Fruit fly (Drosophila melanogaster): ENCODE data around the gene CG11498.
A peak's percentile ranks its signal among the peaks of the same experiment; 100 is the strongest.

Gene CG11498

DNA sequence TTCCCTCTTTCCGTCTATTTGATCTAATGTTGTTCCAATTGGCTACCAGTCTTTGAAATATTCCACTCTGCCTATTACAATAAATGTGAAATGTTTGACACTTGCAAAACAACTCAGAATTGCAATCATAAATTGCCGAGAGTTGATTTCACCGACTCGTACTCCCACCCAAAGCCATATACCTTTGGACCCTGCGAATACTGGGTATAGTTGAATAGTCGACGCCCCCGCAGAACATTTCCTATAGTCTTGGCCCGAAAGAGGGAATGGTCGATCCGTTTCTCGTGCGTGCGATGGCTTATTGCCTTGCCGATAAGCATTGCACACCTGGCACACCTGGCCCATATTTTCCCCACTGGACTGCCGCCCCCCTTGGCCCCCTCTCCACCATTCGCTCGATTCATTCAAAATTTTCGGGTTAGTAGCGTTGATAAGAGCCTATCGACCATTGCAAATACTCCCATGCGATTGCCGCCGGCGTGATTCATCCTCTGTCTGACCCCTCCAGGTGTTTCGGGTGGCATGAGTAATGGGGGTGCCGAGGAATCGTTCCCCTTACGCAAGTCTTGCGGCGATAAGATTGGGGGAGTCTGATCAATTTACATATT lies 39.9 kb upstream of the CG11498 start:
- TF ChIP-seq croc (GFP tag; conservative IDR thresholded peaks at IDR 0.05) (no peak), CG2202 (tag; optimal IDR thresholded peaks at IDR 0.05) (no peak), lab (GFP tag; optimal IDR thresholded peaks at IDR 0.05) (peak; percentile 57), pros (GFP tag; optimal IDR thresholded peaks at IDR 0.05) (no peak), Lhr (GFP tag; optimal IDR thresholded peaks at IDR 0.05) (no peak), zfh1 (GFP tag; IDR thresholded peaks at IDR 0.05) (peak; percentile 26; the same call in 1 of the 3 replicates), Dip3 (GFP tag; optimal IDR thresholded peaks at IDR 0.05) (peak; percentile 27), Hr78 (GFP tag; optimal IDR thresholded peaks at IDR 0.05) (peak in 1 of 2 experiments; percentile 46), gcm2 (GFP tag; optimal IDR thresholded peaks at IDR 0.05) (no peak), Optix (GFP tag; IDR thresholded peaks at IDR 0.05) (0 out of 3 replicates have a peak, but pooled peaks have one; percentile 31), dm (GFP tag; optimal IDR thresholded peaks at IDR 0.05) (no peak), phol (tag; optimal IDR thresholded peaks at IDR 0.05) (peak; percentile 11), CG8924 (tag; optimal IDR thresholded peaks at IDR 0.05) (peak; percentile 5), CG14441 (GFP tag; IDR thresholded peaks at IDR 0.05) (no peak), ranshi (GFP tag; IDR thresholded peaks at IDR 0.05) (0 out of 2 replicates have a peak, but pooled peaks have one; percentile 20), grau (tag; optimal IDR thresholded peaks at IDR 0.05) (peak; percentile 33), az2 (GFP tag; optimal IDR thresholded peaks at IDR 0.05) (no peak), CG8290 (GFP tag; optimal IDR thresholded peaks at IDR 0.05) (no peak), CG8290 (tag; optimal IDR thresholded peaks at IDR 0.05) (peak in 1 of 2 experiments; percentile 75), scrt (GFP tag; optimal IDR thresholded peaks at IDR 0.05) (no peak), CG9932 (GFP tag; IDR thresholded peaks at IDR 0.05) (peak; percentile 56), CG10979 (tag; optimal IDR thresholded peaks at IDR 0.05) (no peak), CG16779 (GFP tag; IDR thresholded peaks at IDR 0.05) (0 out of 2 replicates have a peak, but pooled peaks have one; percentile 61), gcm (GFP tag; optimal IDR thresholded peaks at IDR 0.05) (no peak), Atf6 (GFP tag; IDR thresholded peaks at IDR 0.05) (peak; percentile 34; the same call in 1 of the 2 replicates), CG33213 (GFP tag; optimal IDR thresholded peaks at IDR 0.05) (no peak), CG43689 (GFP tag; IDR thresholded peaks at IDR 0.05) (no peak), CG12219 (GFP tag; optimal IDR thresholded peaks at IDR 0.05) (peak; percentile 1), CG11456 (GFP tag; IDR thresholded peaks at IDR 0.05) (peak; percentile 71; the same call in 2 of the 3 replicates), CG6683 (GFP tag; optimal IDR thresholded peaks at IDR 0.05) (no peak), nerfin-2 (GFP tag; IDR thresholded peaks at IDR 0.05; ENCODE audit: partially characterized antibody) (no peak), mirr (GFP tag; optimal IDR thresholded peaks at IDR 0.05) (peak; percentile 22), Sox100B (GFP tag; optimal IDR thresholded peaks at IDR 0.05) (peak; percentile 13), CG17328 (GFP tag; IDR thresholded peaks at IDR 0.05) (no peak), CG8478 (optimal IDR thresholded peaks at IDR 0.05) (no peak), sd (tag; optimal IDR thresholded peaks at IDR 0.05) (peak; percentile 21), CG11560 (tag; IDR thresholded peaks at IDR 0.05) (no peak), CG18764 (GFP tag; optimal IDR thresholded peaks at IDR 0.05) (no peak), exex (tag; optimal IDR thresholded peaks at IDR 0.05) (peak; percentile 14), CG15696 (tag; optimal IDR thresholded peaks at IDR 0.05) (no peak), CG30403 (GFP tag; optimal IDR thresholded peaks at IDR 0.05) (peak; percentile 12), dysf (GFP tag; IDR thresholded peaks at IDR 0.05) (peak; percentile 64), Trl (optimal IDR thresholded peaks at IDR 0.05) (no peak), Trl (GFP tag; optimal IDR thresholded peaks at IDR 0.05) (peak; percentile 5), ATbp (GFP tag; optimal IDR thresholded peaks at IDR 0.05) (peak; percentile 17), row (GFP tag; IDR thresholded peaks at IDR 0.05) (peak; percentile 72), kah (GFP tag; optimal IDR thresholded peaks at IDR 0.05) (no peak), CG12769 (tag; optimal IDR thresholded peaks at IDR 0.05) (peak; percentile 96), Sox102F (GFP tag; optimal IDR thresholded peaks at IDR 0.05) (peak; percentile 37), CG6175 (GFP tag; IDR thresholded peaks at IDR 0.05) (no peak), ab (GFP tag; optimal IDR thresholded peaks at IDR 0.05) (no peak)
